Fruit fly (Drosophila melanogaster) whole organism, embryonic: ENCODE measurements around the gene CG7551.
A peak's percentile ranks its signal among the peaks of the same experiment; 100 is the strongest.

Source experiments
- Adf1 ChIP-seq: fragments of 200-800 bp; sonication (Bioruptor generic); IDR thresholded peaks from 2 replicates; pipeline ENCODE4 v1.3.6; 2022; ENCODE audit warnings: missing biosample characterization, missing genetic modification characterization
- Antp ChIP-seq: fragments of 200-800 bp; sonication (Bioruptor generic); optimal IDR thresholded peaks from 3 replicates; lab custom pipeline; 2016; ENCODE audit warnings: missing biosample characterization, missing genetic modification characterization
- CG10147 ChIP-seq: fragments of 200-800 bp; sonication (Bioruptor generic); optimal IDR thresholded peaks from 2 replicates; lab custom pipeline; 2019; ENCODE audit warnings: missing biosample characterization, mild to moderate bottlenecking, missing genetic modification characterization, moderate library complexity
- CG12155 ChIP-seq: fragments of 200-800 bp; sonication (Bioruptor generic); optimal IDR thresholded peaks from 3 replicates; lab custom pipeline; 2016; ENCODE audit warnings: missing biosample characterization, missing genetic modification characterization
- CG14667 ChIP-seq: fragments of 200-800 bp; sonication (Bioruptor generic); IDR thresholded peaks from 2 replicates; pipeline ENCODE4 v1.3.6; 2022; ENCODE audit warnings: missing biosample characterization, missing genetic modification characterization
- CG14860 ChIP-seq: fragments of 200-800 bp; sonication (Bioruptor generic); IDR thresholded peaks from 3 replicates; pipeline ENCODE4 v1.3.6; 2022; ENCODE audit warnings: missing biosample characterization, missing genetic modification characterization; ENCODE audit not compliant: partially characterized antibody
- CG17802 ChIP-seq: fragments of 200-800 bp; sonication (Bioruptor generic); optimal IDR thresholded peaks from 2 replicates; lab custom pipeline; 2018; ENCODE audit warnings: missing biosample characterization, mild to moderate bottlenecking, missing genetic modification characterization, moderate library complexity
- CG2678 ChIP-seq: fragments of 200-800 bp; sonication (Bioruptor generic); optimal IDR thresholded peaks from 3 replicates; lab custom pipeline; 2019; ENCODE audit warnings: missing biosample characterization, mild to moderate bottlenecking, missing genetic modification characterization, moderate library complexity
- CG32532 ChIP-seq: fragments of 200-800 bp; sonication (Bioruptor generic); IDR thresholded peaks from 2 replicates; pipeline ENCODE4 v1.3.6; 2022; ENCODE audit warnings: missing biosample characterization, missing genetic modification characterization
- CG3281 ChIP-seq: fragments of 200-800 bp; sonication (Bioruptor generic); optimal IDR thresholded peaks from 3 replicates; lab custom pipeline; 2017; ENCODE audit warnings: missing biosample characterization, mild to moderate bottlenecking, missing genetic modification characterization
- CG4404 ChIP-seq: fragments of 200-800 bp; sonication (Bioruptor generic); IDR thresholded peaks from 2 replicates; pipeline ENCODE4 v1.3.6; 2022; ENCODE audit warnings: missing biosample characterization, missing genetic modification characterization
- CG4617 ChIP-seq: fragments of 200-800 bp; sonication (Bioruptor generic); optimal IDR thresholded peaks from 3 replicates; lab custom pipeline; 2016; ENCODE audit warnings: missing biosample characterization, missing genetic modification characterization, borderline replicate concordance
- CG4854 ChIP-seq: fragments of 200-800 bp; sonication (Bioruptor generic); optimal IDR thresholded peaks from 2 replicates; lab custom pipeline; 2016; ENCODE audit warnings: missing biosample characterization, missing genetic modification characterization, inconsistent platforms
- CG5180 ChIP-seq: fragments of 200-800 bp; sonication (Bioruptor generic); optimal IDR thresholded peaks from 3 replicates; lab custom pipeline; 2017; ENCODE audit warnings: missing biosample characterization, missing genetic modification characterization, mild to moderate bottlenecking, moderate library complexity, missing genetic modification reagents
- CG5245 ChIP-seq: fragments of 200-800 bp; sonication (Bioruptor generic); optimal IDR thresholded peaks from 3 replicates; lab custom pipeline; 2016; ENCODE audit warnings: missing biosample characterization, missing genetic modification characterization
- CG6175 ChIP-seq: fragments of 200-800 bp; sonication (Bioruptor generic); IDR thresholded peaks from 3 replicates; pipeline ENCODE4 v1.3.6; 2022; ENCODE audit warnings: missing biosample characterization, missing genetic modification characterization
- CG6654 ChIP-seq: fragments of 200-800 bp; sonication (Bioruptor generic); optimal IDR thresholded peaks from 2 replicates; lab custom pipeline; 2017; ENCODE audit warnings: missing biosample characterization, mild to moderate bottlenecking, missing genetic modification characterization
- CG6683 ChIP-seq: fragments of 200-800 bp; sonication (Bioruptor generic); optimal IDR thresholded peaks from 2 replicates; lab custom pipeline; 2017; ENCODE audit warnings: missing biosample characterization, mild to moderate bottlenecking, missing genetic modification characterization, missing genetic modification reagents
- CG8290 ChIP-seq, 3 experiments: fragments of 200-800 bp; sonication (Bioruptor generic); optimal IDR thresholded peaks; 2 replicates each; lab custom pipeline; 2016 to 2019; ENCODE audit warnings: missing biosample characterization in 3 of 3, missing genetic modification characterization in 3 of 3, mild to moderate bottlenecking in 2 of 3, moderate library complexity in 1 of 3
- CG8388 ChIP-seq: fragments of 200-800 bp; sonication (Bioruptor generic); optimal IDR thresholded peaks from 2 replicates; lab custom pipeline; 2019; ENCODE audit warnings: missing biosample characterization, mild to moderate bottlenecking, missing genetic modification characterization, moderate library complexity
- CG8765 ChIP-seq: fragments of 200-800 bp; sonication (Bioruptor generic); IDR thresholded peaks from 2 replicates; pipeline ENCODE4 v1.3.6; 2022; ENCODE audit warnings: missing biosample characterization, missing genetic modification characterization
- CG8924 ChIP-seq: fragments of 200-800 bp; optimal IDR thresholded peaks from 3 replicates; lab custom pipeline; 2019; ENCODE audit warnings: missing biosample characterization, mild to moderate bottlenecking, missing genetic modification characterization, moderate library complexity
- CG9609 ChIP-seq: fragments of 200-800 bp; sonication (Bioruptor generic); optimal IDR thresholded peaks from 3 replicates; lab custom pipeline; 2016; ENCODE audit warnings: missing biosample characterization, missing genetic modification characterization
- Eip74EF ChIP-seq, 2 experiments: fragments of 200-800 bp in 1 of 2; fragments of >200 bp in 1 of 2; sonication (Bioruptor generic) in 1 of 2; optimal IDR thresholded peaks; 2 replicates each; lab custom pipeline; 2017 to 2019; ENCODE audit warnings: missing biosample characterization in 2 of 2, missing genetic modification characterization in 2 of 2, mild to moderate bottlenecking in 1 of 2, moderate library complexity in 1 of 2
- Elba2 ChIP-seq: fragments of 200-800 bp; sonication (Bioruptor generic); optimal IDR thresholded peaks from 3 replicates; lab custom pipeline; 2016; ENCODE audit warnings: missing biosample characterization, missing genetic modification characterization
- Fer1 ChIP-seq: fragments of 200-800 bp; sonication (Bioruptor generic); optimal IDR thresholded peaks from 2 replicates; lab custom pipeline; 2017; ENCODE audit warnings: missing biosample characterization, mild to moderate bottlenecking, missing genetic modification characterization
- Hmr ChIP-seq: fragments of 200-800 bp; sonication (Bioruptor generic); optimal IDR thresholded peaks from 3 replicates; lab custom pipeline; 2017; ENCODE audit warnings: mild to moderate bottlenecking, missing biosample characterization, missing genetic modification reagents, missing genetic modification characterization
- Max ChIP-seq: fragments of 200-800 bp; sonication (Bioruptor generic); optimal IDR thresholded peaks from 2 replicates; lab custom pipeline; 2016; ENCODE audit warnings: missing biosample characterization, mild to moderate bottlenecking, missing genetic modification characterization
- Myb ChIP-seq: fragments of 200-800 bp; sonication (Bioruptor generic); optimal IDR thresholded peaks from 2 replicates; lab custom pipeline; 2016; ENCODE audit warnings: missing biosample characterization, missing genetic modification characterization
- Nf-YA ChIP-seq: fragments of 200-800 bp; sonication (Bioruptor generic); IDR thresholded peaks from 2 replicates; pipeline ENCODE4 v1.3.6; 2022; ENCODE audit warnings: missing biosample characterization, missing genetic modification characterization
- NfI ChIP-seq: fragments of 200-800 bp; sonication (Bioruptor generic); optimal IDR thresholded peaks from 3 replicates; lab custom pipeline; 2018; ENCODE audit warnings: missing biosample characterization, mild to moderate bottlenecking, missing genetic modification characterization, moderate library complexity
- Sox102F ChIP-seq: fragments of 200-800 bp; sonication (Bioruptor generic); optimal IDR thresholded peaks from 2 replicates; lab custom pipeline; 2018; ENCODE audit warnings: missing biosample characterization, mild to moderate bottlenecking, missing genetic modification characterization, moderate library complexity
- Spps ChIP-seq: fragments of 200-800 bp; sonication (Bioruptor generic); optimal IDR thresholded peaks from 2 replicates; lab custom pipeline; 2018; ENCODE audit warnings: missing biosample characterization, mild to moderate bottlenecking, missing genetic modification characterization
- Sry-β ChIP-seq: fragments of 200-800 bp; sonication (Bioruptor generic); optimal IDR thresholded peaks from 2 replicates; lab custom pipeline; 2018; ENCODE audit warnings: missing biosample characterization, mild to moderate bottlenecking, missing genetic modification characterization, moderate library complexity
- bab2 ChIP-seq: fragments of 200-800 bp; sonication (Bioruptor generic); optimal IDR thresholded peaks from 2 replicates; lab custom pipeline; 2016; ENCODE audit warnings: missing biosample characterization, missing genetic modification characterization
- bsh ChIP-seq, 2 experiments: fragments of 200-800 bp; sonication (Bioruptor generic); optimal IDR thresholded peaks; 2 replicates each; lab custom pipeline; 2017 to 2018; ENCODE audit warnings: mild to moderate bottlenecking in 2 of 2, missing biosample characterization in 2 of 2, missing genetic modification characterization in 2 of 2, moderate library complexity in 1 of 2
- cas ChIP-seq: fragments of 200-800 bp; sonication (Bioruptor generic); IDR thresholded peaks from 2 replicates; pipeline ENCODE4 v1.3.6; 2022; ENCODE audit warnings: missing biosample characterization, missing genetic modification characterization
- dysf ChIP-seq: fragments of 200-800 bp; sonication (Bioruptor generic); IDR thresholded peaks from 3 replicates; pipeline ENCODE4 v1.3.6; 2022; ENCODE audit warnings: missing biosample characterization, missing genetic modification characterization
- fru ChIP-seq: fragments of >200 bp; optimal IDR thresholded peaks from 2 replicates; lab custom pipeline; 2017
- h ChIP-seq: fragments of >200 bp; optimal IDR thresholded peaks from 2 replicates; lab custom pipeline; 2017
- hbn ChIP-seq: fragments of 200-800 bp; sonication (Bioruptor generic); IDR thresholded peaks from 2 replicates; pipeline ENCODE4 v1.3.6; 2022; ENCODE audit warnings: missing biosample characterization, missing genetic modification characterization; ENCODE audit not compliant: partially characterized antibody
- kay ChIP-seq: fragments of 200-800 bp; sonication (Bioruptor generic); optimal IDR thresholded peaks from 2 replicates; lab custom pipeline; 2016; ENCODE audit warnings: missing biosample characterization, missing genetic modification characterization
- pan ChIP-seq, 4 experiments: fragments of >200 bp in 3 of 4; fragments of 200-800 bp in 1 of 4; sonication (Bioruptor generic) in 1 of 4; optimal IDR thresholded peaks in 3 of 4; IDR thresholded peaks in 1 of 4; 2 replicates each; pipeline versions ENCODE4 v1.3.6 to Lab custom; 2017 to 2022; ENCODE audit warnings: missing biosample characterization in 2 of 4, missing genetic modification characterization in 2 of 4, mixed read lengths in 1 of 4
- pfk ChIP-seq: fragments of 200-800 bp; sonication (Bioruptor generic); optimal IDR thresholded peaks from 2 replicates; lab custom pipeline; 2018; ENCODE audit warnings: missing biosample characterization, mild to moderate bottlenecking, missing genetic modification characterization, moderate library complexity
- prd ChIP-seq, 3 experiments: fragments of >200 bp in 2 of 3; fragments of 200-800 bp in 1 of 3; sonication (Bioruptor generic) in 1 of 3; optimal IDR thresholded peaks in 2 of 3; IDR thresholded peaks in 1 of 3; 2 replicates in 2 of 3; 3 replicates in 1 of 3; pipeline versions ENCODE4 v1.3.6 to Lab custom; 2017 to 2022; ENCODE audit warnings: missing biosample characterization in 1 of 3, missing genetic modification characterization in 1 of 3
- salm ChIP-seq: fragments of 200-800 bp; sonication (Bioruptor generic); optimal IDR thresholded peaks from 2 replicates; lab custom pipeline; 2018; ENCODE audit warnings: missing biosample characterization, mild to moderate bottlenecking, missing genetic modification characterization
- trem ChIP-seq: fragments of 200-800 bp; optimal IDR thresholded peaks from 3 replicates; lab custom pipeline; 2019; ENCODE audit warnings: missing biosample characterization, mild to moderate bottlenecking, missing genetic modification characterization, moderate library complexity
- trh ChIP-seq: fragments of 200-800 bp; sonication (Bioruptor generic); optimal IDR thresholded peaks from 2 replicates; lab custom pipeline; 2016; ENCODE audit warnings: missing biosample characterization, missing genetic modification characterization
- zen2 ChIP-seq: fragments of 200-800 bp; sonication (Bioruptor generic); IDR thresholded peaks from 3 replicates; pipeline ENCODE4 v1.3.6; 2022; ENCODE audit warnings: missing biosample characterization, missing genetic modification characterization; ENCODE audit not compliant: partially characterized antibody

The CG7551 gene

dm6 chr3L:11484483-11484882 is 26.2 kb downstream of the CG7551 start (continued):
- TF ChIP-seq pan (optimal IDR thresholded peaks at IDR 0.05; lab: Kevin White, UChicago) (no peak), pan (GFP tag; optimal IDR thresholded peaks at IDR 0.05 in 1 of 2, IDR thresholded peaks at IDR 0.05 in 1 of 2) (peak in 1 of 2 experiments; percentile 44), CG2678 (peak; percentile 62), prd (optimal IDR thresholded peaks at IDR 0.05; lab: Kevin White, UChicago) (no peak), prd (GFP tag; IDR thresholded peaks at IDR 0.05; lab: Robert Waterston, UW) (peak; percentile 56), CG4404 (no peak), CG8765 (GFP tag; lab: Robert Waterston, UW) (no peak), Sry-β (GFP tag; lab: Kevin White, UChicago) (no peak), CG6654 (GFP tag; lab: Kevin White, UChicago) (no peak), CG14860 (GFP tag; lab: Robert Waterston, UW) (no peak), Spps (no peak), CG4854 (GFP tag; lab: Kevin White, UChicago) (no peak), trh (GFP tag; lab: Kevin White, UChicago) (no peak), CG10147 (GFP tag; lab: Kevin White, UChicago) (peak; percentile 16), CG17802 (tag; lab: Kevin White, UChicago) (no peak), Myb (GFP tag; lab: Kevin White, UChicago) (no peak), pfk (no peak), CG8924 (no peak), Eip74EF (GFP tag; optimal IDR thresholded peaks at IDR 0.05; lab: Kevin White, UChicago) (peak in 1 of 2 experiments; percentile 33), CG9609 (GFP tag; lab: Kevin White, UChicago) (no peak), zen2 (no peak), bsh (GFP tag; optimal IDR thresholded peaks at IDR 0.05; lab: Kevin White, UChicago) (peak in 1 of 2 experiments; percentile 20), h (lab: Kevin White, UChicago) (no peak), Max (GFP tag; lab: Kevin White, UChicago) (no peak), CG8388 (GFP tag; lab: Kevin White, UChicago) (peak; percentile 27), CG32532 (GFP tag; lab: Robert Waterston, UW) (no peak; the same call in 1 of the 2 replicates), CG5180 (GFP tag; lab: Kevin White, UChicago) (peak; percentile 21), CG4617 (GFP tag; lab: Kevin White, UChicago) (no peak), Sox102F (GFP tag; lab: Kevin White, UChicago) (peak; percentile 19), CG12155 (GFP tag; lab: Kevin White, UChicago) (no peak), Fer1 (peak; percentile 56), CG3281 (peak; percentile 45), dysf (peak; percentile 27; the same call in 1 of the 3 replicates), fru (no peak), CG6683 (GFP tag; lab: Kevin White, UChicago) (no peak), CG14667 (GFP tag; lab: Robert Waterston, UW) (no peak), hbn (GFP tag; lab: Robert Waterston, UW) (no peak), Elba2 (GFP tag; lab: Kevin White, UChicago) (no peak), Adf1 (GFP tag; lab: Robert Waterston, UW) (no peak), kay (GFP tag; lab: Kevin White, UChicago) (no peak), Antp (GFP tag; lab: Kevin White, UChicago) (peak; percentile 7), trem (tag; lab: Kevin White, UChicago) (no peak), Nf-YA (GFP tag; lab: Robert Waterston, UW) (no peak), CG6175 (GFP tag; lab: Robert Waterston, UW) (no peak), bab2 (peak; percentile 30), CG8290 (GFP tag; optimal IDR thresholded peaks at IDR 0.05; lab: Kevin White, UChicago) (no peak), CG8290 (tag; optimal IDR thresholded peaks at IDR 0.05; lab: Kevin White, UChicago) (no peak), CG5245 (GFP tag; lab: Kevin White, UChicago) (peak; percentile 31), salm (tag; lab: Kevin White, UChicago) (no peak), Hmr (GFP tag; lab: Kevin White, UChicago) (peak; percentile 23), cas (GFP tag; lab: Robert Waterston, UW) (no peak), NfI (no peak)
